Fruit fly (Drosophila melanogaster): ENCODE measurements around the gene CG5958.

The CG5958 gene

DNA sequence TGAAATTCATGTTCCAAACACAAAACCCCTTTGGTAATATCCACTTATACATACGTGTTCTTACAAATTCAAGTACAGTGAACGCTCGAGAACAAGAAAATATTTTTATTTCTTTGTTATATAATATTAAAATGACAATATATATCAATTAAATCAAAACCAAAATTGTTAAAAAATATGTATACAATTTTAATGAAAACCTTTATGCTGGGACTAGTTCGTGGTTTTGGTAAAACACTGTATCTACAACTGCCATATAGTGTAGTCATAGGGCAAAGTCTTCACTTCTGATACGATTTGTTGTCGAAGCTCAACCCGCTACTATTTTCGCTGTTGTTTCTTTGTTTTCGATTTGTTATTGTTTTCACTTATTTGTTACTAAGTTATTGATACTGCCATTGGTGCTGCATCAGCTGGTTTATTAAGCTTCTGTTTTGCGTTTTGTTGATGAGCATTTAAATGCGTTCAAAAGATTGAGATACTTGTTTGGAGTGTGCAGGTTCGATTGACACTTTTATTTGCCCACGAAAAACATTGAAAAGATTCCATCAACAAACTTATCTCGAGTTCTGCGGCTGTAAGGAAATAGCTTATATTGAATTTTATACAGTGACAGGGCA lies 1.5 kb upstream of the CG5958 start (continued):
- TF ChIP-seq slp2 (GFP tag; optimal IDR thresholded peaks at IDR 0.05) (no peak), run (tag; optimal IDR thresholded peaks at IDR 0.05) (no peak), cg (GFP tag; optimal IDR thresholded peaks at IDR 0.05) (no peak), CG34422 (GFP tag; IDR thresholded peaks at IDR 0.05) (no peak), CG13123 (GFP tag; optimal IDR thresholded peaks at IDR 0.05) (no peak), CG13296 (GFP tag; optimal IDR thresholded peaks at IDR 0.05) (peak; percentile 41), ranshi (GFP tag; IDR thresholded peaks at IDR 0.05) (peak; percentile 38), Neu2 (GFP tag; optimal IDR thresholded peaks at IDR 0.05; ENCODE audit: borderline replicate concordance) (no peak), CG10147 (GFP tag; optimal IDR thresholded peaks at IDR 0.05) (no peak), sim (GFP tag; IDR thresholded peaks at IDR 0.05) (no peak), CG17328 (GFP tag; IDR thresholded peaks at IDR 0.05) (peak; percentile 49; the same call in 1 of the 2 replicates), Dip3 (GFP tag; optimal IDR thresholded peaks at IDR 0.05) (no peak), eve (GFP tag; optimal IDR thresholded peaks at IDR 0.05) (no peak), nmo (GFP tag; optimal IDR thresholded peaks at IDR 0.05) (no peak), B-H1 (GFP tag; IDR thresholded peaks at IDR 0.05) (peak; percentile 18; the same call in 1 of the 3 replicates), ind (GFP tag; optimal IDR thresholded peaks at IDR 0.05) (peak; percentile 6), CG7357 (GFP tag; IDR thresholded peaks at IDR 0.05) (0 out of 3 replicates have a peak, but pooled peaks have one; percentile 35), ewg (GFP tag; optimal IDR thresholded peaks at IDR 0.05) (no peak), jigr1 (GFP tag; IDR thresholded peaks at IDR 0.05) (no peak), gsb (GFP tag; IDR thresholded peaks at IDR 0.05) (peak; percentile 24; the same call in 1 of the 2 replicates), CG17359 (tag; optimal IDR thresholded peaks at IDR 0.05) (peak; percentile 36), row (GFP tag; IDR thresholded peaks at IDR 0.05) (peak; percentile 82), croc (GFP tag; conservative IDR thresholded peaks at IDR 0.05) (no peak), phol (tag; optimal IDR thresholded peaks at IDR 0.05) (no peak), sisA (GFP tag; IDR thresholded peaks at IDR 0.05) (peak; percentile 43), CG4360 (GFP tag; IDR thresholded peaks at IDR 0.05) (no peak), aop (GFP tag; IDR thresholded peaks at IDR 0.05) (no peak), danr (GFP tag; IDR thresholded peaks at IDR 0.05) (no peak), E2f2 (GFP tag; IDR thresholded peaks at IDR 0.05) (peak; percentile 35; the same call in 1 of the 2 replicates), gt (GFP tag; IDR thresholded peaks at IDR 0.05) (no peak), CG12071 (GFP tag; optimal IDR thresholded peaks at IDR 0.05) (no peak), cato (GFP tag; optimal IDR thresholded peaks at IDR 0.05; ENCODE audit: borderline replicate concordance) (no peak), Sox100B (GFP tag; optimal IDR thresholded peaks at IDR 0.05) (peak; percentile 11), CG11696 (GFP tag; IDR thresholded peaks at IDR 0.05) (no peak), ssp (GFP tag; IDR thresholded peaks at IDR 0.05) (no peak), CG7839 (tag; optimal IDR thresholded peaks at IDR 0.05) (peak; percentile 42), CG31365 (tag; optimal IDR thresholded peaks at IDR 0.05) (no peak), CG7271 (tag; optimal IDR thresholded peaks at IDR 0.05) (no peak), Elba2 (GFP tag; optimal IDR thresholded peaks at IDR 0.05) (no peak), chif (GFP tag; optimal IDR thresholded peaks at IDR 0.05) (no peak), CG1233 (GFP tag; optimal IDR thresholded peaks at IDR 0.05) (no peak), Spps (tag; optimal IDR thresholded peaks at IDR 0.05) (no peak), dysf (GFP tag; IDR thresholded peaks at IDR 0.05) (peak; percentile 67), CG3847 (GFP tag; IDR thresholded peaks at IDR 0.05) (peak; percentile 51), esg (GFP tag; conservative IDR thresholded peaks at IDR 0.05) (peak; percentile 33; the same call in 1 of the 2 replicates), Atf-2 (GFP tag; optimal IDR thresholded peaks at IDR 0.05) (no peak), CG2678 (tag; optimal IDR thresholded peaks at IDR 0.05) (peak; percentile 66), CG4328 (GFP tag; optimal IDR thresholded peaks at IDR 0.05) (no peak), CG7372 (GFP tag; IDR thresholded peaks at IDR 0.05) (peak; percentile 55; the same call in 1 of the 2 replicates), cwo (GFP tag; optimal IDR thresholded peaks at IDR 0.05) (peak; percentile 35), CG10267 (tag; optimal IDR thresholded peaks at IDR 0.05) (peak; percentile 8)
